Worm (Caenorhabditis elegans): ENCODE data around the gene F32D1.3.

- TF ChIP-seq dao-5 (tag; optimal IDR thresholded peaks at IDR 0.05) (no peak), W03F9.2 (tag; optimal IDR thresholded peaks at IDR 0.05) (no peak)
Measured at ce11 chrV:4374625-4375024, 13.3 kb upstream of the F32D1.3 start, which contains the start of gene neg-1.
